ENCODE assay signal across 2 fruit fly cellular contexts in the genomic region with DNA sequence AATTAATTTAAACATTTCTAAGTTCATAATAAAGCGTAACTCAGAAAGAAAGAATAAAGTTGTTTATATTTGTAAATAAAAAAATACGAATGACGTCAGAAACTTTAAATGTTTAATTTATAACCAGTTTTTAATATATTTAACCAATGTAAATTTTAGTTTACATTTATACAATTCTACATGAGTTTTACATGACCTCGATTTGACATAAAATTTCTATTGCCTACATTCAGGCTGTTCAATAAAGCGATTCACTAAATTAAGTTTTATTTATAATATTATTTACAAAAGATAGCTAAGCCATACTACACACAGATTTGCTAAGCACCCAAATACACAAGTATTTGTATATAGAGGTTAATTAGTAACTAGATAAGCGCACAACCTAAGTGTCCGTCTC.
A peak's percentile ranks its signal among the peaks of the same experiment; 100 is the strongest.
TF ChIP-seq lines count a peak whose summit lies in the region.

No protein-coding gene starts in this region.

- peak; percentile 27 for TF ChIP-seq CTCF in whole organism, embryonic (GFP tag; optimal IDR thresholded peaks at IDR 0.05; lab: Kevin White, UChicago)

TF ChIP-seq in whole organism, embryonic, 481 proteins besides CTCF, POLR2A, EP300 and RAD21:
- peak; percentile 64 for TF ChIP-seq Bgb (GFP tag; IDR thresholded peaks at IDR 0.05; lab: Robert Waterston, UW; ENCODE audit: partially characterized antibody)
- TF ChIP-seq ab (GFP tag; optimal IDR thresholded peaks at IDR 0.05; lab: Kevin White, UChicago): no peak
- peak; percentile 52; the same call in 1 of the 3 replicates for TF ChIP-seq CG16813 (GFP tag; IDR thresholded peaks at IDR 0.05; lab: Robert Waterston, UW; ENCODE audit: partially characterized antibody)
- TF ChIP-seq amos (GFP tag; IDR thresholded peaks at IDR 0.05; lab: Robert Waterston, UW; ENCODE audit: partially characterized antibody): peak; percentile 68

TF ChIP-seq in whole organism, prepupa, 60 proteins besides CTCF, POLR2A, EP300 and RAD21:
- TF ChIP-seq fkh (GFP tag; optimal IDR thresholded peaks at IDR 0.05; lab: Kevin White, UChicago): no peak
- TF ChIP-seq Hr39 (GFP tag; optimal IDR thresholded peaks at IDR 0.05; lab: Kevin White, UChicago): no peak
- TF ChIP-seq Sox14 (GFP tag; optimal IDR thresholded peaks at IDR 0.05; lab: Kevin White, UChicago): no peak
- TF ChIP-seq Ets96B (tag; optimal IDR thresholded peaks at IDR 0.05; lab: Kevin White, UChicago): no peak
- TF ChIP-seq CG6854 (GFP tag; optimal IDR thresholded peaks at IDR 0.05; lab: Kevin White, UChicago): no peak
- TF ChIP-seq Hr38 (GFP tag; optimal IDR thresholded peaks at IDR 0.05; lab: Kevin White, UChicago): no peak
- peak; percentile 29 for TF ChIP-seq svp (GFP tag; lab: Kevin White, UChicago)
- no peak for TF ChIP-seq CG7368 (GFP tag; optimal IDR thresholded peaks at IDR 0.05; lab: Kevin White, UChicago)
